Fruit fly (Drosophila melanogaster) whole organism, wandering third instar larva: ENCODE data around the gene CG32548.

Experiments
- Abd-B ChIP-seq: fragments of >200 bp; optimal IDR thresholded peaks from 2 replicates; lab custom pipeline; 2017; ENCODE audit warnings: missing biosample characterization, missing genetic modification characterization
- Dfd ChIP-seq: fragments of >200 bp; optimal IDR thresholded peaks from 2 replicates; lab custom pipeline; 2017; ENCODE audit warnings: missing biosample characterization, missing genetic modification characterization
- Hr78 ChIP-seq: fragments of >200 bp; optimal IDR thresholded peaks from 2 replicates; lab custom pipeline; 2017; ENCODE audit warnings: missing biosample characterization, missing genetic modification characterization
- Myc ChIP-seq: fragments of >200 bp; optimal IDR thresholded peaks from 2 replicates; lab custom pipeline; 2017
- OdsH ChIP-seq: fragments of 200-800 bp; sonication (Bioruptor generic); optimal IDR thresholded peaks from 2 replicates; lab custom pipeline; 2016; ENCODE audit warnings: missing biosample characterization, mild to moderate bottlenecking, missing genetic modification characterization
- Rel ChIP-seq, 2 experiments: fragments of 200-800 bp; sonication (Bioruptor generic) in 1 of 2; optimal IDR thresholded peaks; 2 replicates in 1 of 2; 3 replicates in 1 of 2; lab custom pipeline; 2016 to 2019; ENCODE audit warnings: mild to moderate bottlenecking in 2 of 2, missing biosample characterization in 2 of 2, missing genetic modification characterization in 2 of 2, moderate library complexity in 1 of 2
- Vsx2 ChIP-seq: fragments of 200-300, 225-300 bp; sonication (Bioruptor generic); optimal IDR thresholded peaks from 2 replicates; lab custom pipeline; 2018; ENCODE audit warnings: missing biosample characterization, missing genetic modification characterization; ENCODE audit not compliant: partially characterized antibody
- brk ChIP-seq: fragments of 200-800 bp; sonication (Bioruptor generic); optimal IDR thresholded peaks from 2 replicates; lab custom pipeline; 2016; ENCODE audit warnings: missing biosample characterization, mild to moderate bottlenecking, missing genetic modification characterization
- dsf ChIP-seq: sonication (Bioruptor generic); optimal IDR thresholded peaks from 2 replicates; lab custom pipeline; 2016; ENCODE audit warnings: missing biosample characterization, missing genetic modification characterization, borderline replicate concordance
- fru ChIP-seq: fragments of 200-800 bp; sonication (Bioruptor generic); optimal IDR thresholded peaks from 3 replicates; lab custom pipeline; 2016; ENCODE audit warnings: missing biosample characterization, mild to moderate bottlenecking, missing genetic modification characterization
- h ChIP-seq: fragments of 200-800 bp; sonication (Bioruptor generic); optimal IDR thresholded peaks from 3 replicates; lab custom pipeline; 2016; ENCODE audit warnings: missing biosample characterization, mild to moderate bottlenecking, missing genetic modification characterization
- lola ChIP-seq: fragments of >200 bp; optimal IDR thresholded peaks from 2 replicates; lab custom pipeline; 2017; ENCODE audit warnings: missing biosample characterization, missing genetic modification characterization
- pan ChIP-seq: fragments of >200 bp; optimal IDR thresholded peaks from 2 replicates; lab custom pipeline; 2017

dm6 chrX:18489509-18489908 is 49.1 kb upstream of the CG32548 start, which contains the start of gene CG15046:
- TF ChIP-seq Dfd (GFP tag; lab: Kevin White, UChicago) = no peak
- no peak for TF ChIP-seq Abd-B
- TF ChIP-seq Myc (lab: Kevin White, UChicago) = no peak
- TF ChIP-seq fru (GFP tag; lab: Kevin White, UChicago) = no peak
- no peak for TF ChIP-seq Hr78 (GFP tag; lab: Kevin White, UChicago)
- TF ChIP-seq lola (GFP tag; lab: Kevin White, UChicago) = no peak
- no peak for TF ChIP-seq brk (GFP tag; lab: Kevin White, UChicago)
- no peak for TF ChIP-seq pan (lab: Kevin White, UChicago)
- TF ChIP-seq OdsH (GFP tag; lab: Kevin White, UChicago) = no peak
- no peak for TF ChIP-seq Rel (GFP tag; optimal IDR thresholded peaks at IDR 0.05; lab: Kevin White, UChicago)
- peak; percentile 38 for TF ChIP-seq Rel (tag; optimal IDR thresholded peaks at IDR 0.05; lab: Kevin White, UChicago)
- TF ChIP-seq h (GFP tag; lab: Kevin White, UChicago) = no peak
- TF ChIP-seq dsf (GFP tag; lab: Kevin White, UChicago) = no peak
- peak; percentile 29 for TF ChIP-seq Vsx2 (GFP tag; lab: Kevin White, UChicago)
